Worm (Caenorhabditis elegans) whole organism, L2 larva: ENCODE measurements around the gene ZC132.11.
"Not testable (repeated sequence)": the region's sequence is repeated elsewhere in the genome, so short reads cannot be mapped to it uniquely, and the experiment has no call there.

Experiments used
- C34F6.9 ChIP-seq: fragments of 150-350 bp; optimal IDR thresholded peaks from 2 replicates; lab custom pipeline; 2014; ENCODE audit warnings: missing biosample characterization, missing genetic modification characterization
- F13H6.1 ChIP-seq: sonication (generic microtip); optimal IDR thresholded peaks from 2 replicates; lab custom pipeline; 2016; ENCODE audit warnings: missing genetic modification characterization, missing compliant biosample characterization
- Y55F3AM.14 ChIP-seq: fragments of 200-800 bp; sonication (Bioruptor generic); optimal IDR thresholded peaks from 2 replicates; lab custom pipeline; 2018; ENCODE audit warnings: mild to moderate bottlenecking, missing genetic modification characterization, missing compliant biosample characterization
- ZK546.5 ChIP-seq: sonication (generic microtip); optimal IDR thresholded peaks from 2 replicates; lab custom pipeline; 2017; ENCODE audit warnings: missing biosample characterization, missing genetic modification characterization
- alr-1 ChIP-seq: fragments of 150-350 bp; optimal IDR thresholded peaks from 2 replicates; lab custom pipeline; 2014; ENCODE audit warnings: missing biosample characterization, missing genetic modification characterization
- ama-1 ChIP-seq: fragments of 150-350 bp; optimal IDR thresholded peaks from 2 replicates; lab custom pipeline; 2018; ENCODE audit warnings: inconsistent platforms
- blmp-1 ChIP-seq: sonication (generic microtip); optimal IDR thresholded peaks from 2 replicates; lab custom pipeline; 2017; ENCODE audit warnings: missing genetic modification characterization, mild to moderate bottlenecking, missing compliant biosample characterization, antibody characterized with exemption, moderate library complexity; ENCODE audit not compliant: insufficient read depth
- ceh-82 ChIP-seq: fragments of 150-350 bp; optimal IDR thresholded peaks from 2 replicates; lab custom pipeline; 2014; ENCODE audit warnings: missing biosample characterization, missing genetic modification characterization
- crh-2 ChIP-seq: sonication (generic microtip); optimal IDR thresholded peaks from 2 replicates; lab custom pipeline; 2017; ENCODE audit warnings: missing biosample characterization, missing genetic modification characterization
- dmd-4 ChIP-seq: sonication (generic microtip); optimal IDR thresholded peaks from 2 replicates; lab custom pipeline; 2017; ENCODE audit warnings: missing biosample characterization, missing genetic modification characterization
- egl-27 ChIP-seq: sonication (generic microtip); optimal IDR thresholded peaks from 3 replicates; lab custom pipeline; 2017; ENCODE audit warnings: missing biosample characterization, missing genetic modification reagents, missing genetic modification characterization
- elt-3 ChIP-seq: sonication (generic microtip); optimal IDR thresholded peaks from 2 replicates; lab custom pipeline; 2017; ENCODE audit warnings: missing biosample characterization, missing genetic modification characterization
- gmeb-1 ChIP-seq: fragments of 150-350 bp; optimal IDR thresholded peaks from 2 replicates; lab custom pipeline; 2014; ENCODE audit warnings: missing biosample characterization, missing genetic modification characterization
- lsy-2 ChIP-seq, 2 experiments: fragments of 150-350 bp in 1 of 2; sonication (generic microtip) in 1 of 2; optimal IDR thresholded peaks; 2 replicates each; lab custom pipeline; 2014 to 2017; ENCODE audit warnings: missing biosample characterization in 2 of 2, missing genetic modification characterization in 2 of 2
- mab-5 ChIP-seq: fragments of 150-350 bp; optimal IDR thresholded peaks from 2 replicates; lab custom pipeline; 2014; ENCODE audit warnings: missing biosample characterization, missing genetic modification characterization
- nhr-11 ChIP-seq: fragments of 150-350 bp; optimal IDR thresholded peaks from 2 replicates; lab custom pipeline; 2014; ENCODE audit warnings: missing biosample characterization, missing genetic modification characterization
- nhr-12 ChIP-seq: fragments of 150-350 bp; optimal IDR thresholded peaks from 2 replicates; lab custom pipeline; 2014; ENCODE audit warnings: missing biosample characterization, missing genetic modification characterization
- nhr-129 ChIP-seq: fragments of 150-350 bp; optimal IDR thresholded peaks from 2 replicates; lab custom pipeline; 2014; ENCODE audit warnings: missing biosample characterization, missing genetic modification characterization
- nhr-237 ChIP-seq: fragments of 150-350 bp; optimal IDR thresholded peaks from 2 replicates; lab custom pipeline; 2014; ENCODE audit warnings: missing biosample characterization, missing genetic modification characterization
- nhr-25 ChIP-seq: fragments of 150-350 bp; sonication (generic microtip); optimal IDR thresholded peaks from 3 replicates; lab custom pipeline; 2014; ENCODE audit warnings: missing biosample characterization, missing genetic modification characterization
- nhr-77 ChIP-seq: fragments of 150-350 bp; optimal IDR thresholded peaks from 2 replicates; lab custom pipeline; 2014; ENCODE audit warnings: missing biosample characterization, missing genetic modification characterization
- peb-1 ChIP-seq: fragments of 150-350 bp; optimal IDR thresholded peaks from 2 replicates; lab custom pipeline; 2014; ENCODE audit warnings: missing biosample characterization, missing genetic modification characterization
- sma-3 ChIP-seq: sonication (generic microtip); optimal IDR thresholded peaks from 2 replicates; lab custom pipeline; 2016; ENCODE audit warnings: missing genetic modification reagents, missing genetic modification characterization, missing compliant biosample characterization
- unc-55 ChIP-seq: fragments of 150-350 bp; sonication (generic microtip); optimal IDR thresholded peaks from 3 replicates; lab custom pipeline; 2014; ENCODE audit warnings: missing biosample characterization, missing genetic modification reagents, missing genetic modification characterization
- unc-62 ChIP-seq: fragments of 150-350 bp; optimal IDR thresholded peaks from 2 replicates; lab custom pipeline; 2014; ENCODE audit warnings: missing biosample characterization, missing genetic modification reagents, missing genetic modification characterization
- ztf-11 ChIP-seq: sonication (generic microtip); optimal IDR thresholded peaks from 2 replicates; lab custom pipeline; 2017; ENCODE audit warnings: missing biosample characterization, missing genetic modification characterization
- ztf-4 ChIP-seq: fragments of 150-350 bp; optimal IDR thresholded peaks from 2 replicates; lab custom pipeline; 2014; ENCODE audit warnings: missing biosample characterization, missing genetic modification characterization

ZC132.11 gene

DNA sequence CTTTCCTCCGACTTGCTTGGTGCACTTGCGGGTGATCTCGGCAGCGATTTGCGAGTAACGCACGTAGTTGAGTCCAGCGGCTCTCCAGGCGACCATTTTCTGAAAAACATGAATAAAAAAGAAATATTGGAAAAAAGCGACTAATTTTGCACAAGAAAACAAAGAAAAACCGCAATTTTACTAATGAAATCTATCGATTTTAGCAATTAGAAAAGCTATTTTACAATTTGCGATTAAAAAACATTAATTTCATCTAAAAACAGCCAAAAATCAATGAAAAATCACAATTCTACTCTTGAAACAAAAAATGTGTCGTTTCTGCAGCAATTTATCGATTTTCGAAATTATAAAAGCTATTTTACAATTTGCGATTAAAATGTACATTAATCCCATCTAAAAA lies 47.8 kb upstream of the ZC132.11 start, which contains the start of gene hpo-18:
Gene hpo-18, minus strand, starts transcription at position 101 of the 400 bp plus-strand sequence.
- no peak for TF ChIP-seq unc-55 (GFP tag; lab: Kevin White, UChicago)
- TF ChIP-seq peb-1 (tag; lab: Kevin White, UChicago) = no peak
- no peak for TF ChIP-seq nhr-129 (tag; lab: Kevin White, UChicago)
- no peak for TF ChIP-seq egl-27 (tag; lab: Kevin White, UChicago)

DNA sequence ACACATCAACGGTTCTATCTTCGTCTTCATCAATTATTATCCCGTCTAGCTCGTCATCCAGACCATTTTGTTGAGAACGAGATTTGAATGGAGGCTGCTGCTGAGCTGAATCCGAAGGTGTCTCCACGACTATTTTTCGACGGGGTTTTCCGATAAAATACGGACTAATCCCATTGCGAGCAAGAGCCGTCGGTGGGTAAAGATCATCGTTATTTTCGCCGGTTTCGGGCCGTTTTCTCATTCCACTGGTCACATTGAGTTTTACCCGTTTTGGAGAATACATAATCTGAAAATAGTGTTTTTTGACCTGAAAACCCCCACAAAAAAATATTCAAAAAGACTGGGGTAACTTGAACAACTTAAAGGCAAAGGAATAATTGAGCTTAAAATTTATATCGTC lies 47.2 kb upstream of the ZC132.11 start, which contains the start of gene figl-1:
Gene figl-1, minus strand, starts transcription at position 286 of the 400 bp plus-strand sequence.
- TF ChIP-seq sma-3 (GFP tag; lab: Kevin White, UChicago) = peak; percentile 5
- TF ChIP-seq ztf-4 (tag; lab: Kevin White, UChicago) = no peak

DNA sequence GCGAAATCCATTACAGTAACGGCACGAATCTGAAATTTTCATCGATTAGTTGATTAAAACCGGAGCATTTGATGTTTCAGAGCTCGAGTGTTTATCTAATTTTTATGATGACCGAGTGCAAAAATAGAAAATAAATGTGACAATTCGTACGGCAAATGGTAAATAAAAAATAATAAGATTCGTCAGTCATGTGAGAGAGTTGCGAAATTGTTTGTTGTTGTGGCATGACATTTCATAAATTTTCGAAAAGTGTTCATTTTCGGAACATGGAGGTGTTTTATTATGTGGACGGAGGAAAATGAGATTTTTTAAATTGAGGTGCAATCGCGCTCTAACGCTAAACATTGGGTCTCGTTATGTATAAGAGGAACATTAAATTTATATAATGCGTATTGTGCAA lies 43.3 kb upstream of the ZC132.11 start:
- no peak for TF ChIP-seq Y55F3AM.14
- no peak for TF ChIP-seq lsy-2 (tag; optimal IDR thresholded peaks at IDR 0.05; lab: Kevin White, UChicago)
- no peak for TF ChIP-seq dmd-4 (tag; lab: Kevin White, UChicago)
- TF ChIP-seq, all 48 proteins: peak for 0

DNA sequence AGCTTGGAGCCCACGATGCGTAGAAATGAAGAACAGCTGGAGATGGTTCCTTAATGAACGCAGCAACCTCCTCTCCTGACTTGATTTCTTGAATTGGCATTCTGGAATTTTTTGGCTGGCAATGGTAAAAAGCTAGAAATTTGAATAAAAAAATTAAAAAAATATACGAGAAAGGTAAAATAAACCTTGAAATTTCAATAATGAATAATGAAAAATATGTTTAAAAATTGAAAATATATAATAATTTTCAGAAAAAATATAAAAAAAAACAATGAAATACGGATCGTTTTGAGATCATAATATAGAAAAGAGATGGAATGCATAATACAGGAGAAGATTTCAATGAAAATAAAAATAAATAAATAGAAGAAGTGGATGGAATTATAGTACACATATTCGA lies 42.7 kb upstream of the ZC132.11 start, which contains the start of gene glrx-3:
Gene glrx-3, minus strand, starts transcription at position 101 of the 400 bp plus-strand sequence.
- TF ChIP-seq peb-1 (tag; lab: Kevin White, UChicago) (no peak), Y55F3AM.14 (no peak), unc-55 (GFP tag; lab: Kevin White, UChicago) (no peak), nhr-25 (no peak)

DNA sequence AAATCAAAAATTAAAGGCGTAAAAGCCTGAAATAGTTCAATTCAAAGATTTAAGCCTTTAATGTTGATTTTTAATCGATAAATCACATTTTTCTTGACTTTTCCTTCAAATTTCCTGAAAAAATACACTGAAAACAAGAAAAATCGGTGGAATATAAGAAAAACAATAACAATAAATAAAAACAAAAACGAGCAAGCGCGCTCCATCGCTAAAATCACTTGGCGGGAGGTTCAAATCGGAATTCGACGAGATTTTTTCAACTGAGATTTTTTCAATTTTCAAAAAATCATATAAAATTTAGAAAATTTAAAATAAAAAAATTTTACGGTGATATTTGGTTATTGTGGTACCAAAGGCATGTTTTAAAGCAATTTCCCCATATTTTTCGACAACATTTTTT lies 41.0 kb upstream of the ZC132.11 start:
- TF ChIP-seq gmeb-1 (peak; percentile 71), unc-55 (GFP tag; lab: Kevin White, UChicago) (peak; percentile 15), nhr-77 (tag; lab: Kevin White, UChicago) (no peak), nhr-129 (tag; lab: Kevin White, UChicago) (no peak), C34F6.9 (tag; lab: Kevin White, UChicago) (no peak), F13H6.1 (tag; lab: Kevin White, UChicago) (no peak), ceh-82 (tag; lab: Kevin White, UChicago) (no peak), blmp-1 (tag; lab: Kevin White, UChicago) (no peak)

DNA sequence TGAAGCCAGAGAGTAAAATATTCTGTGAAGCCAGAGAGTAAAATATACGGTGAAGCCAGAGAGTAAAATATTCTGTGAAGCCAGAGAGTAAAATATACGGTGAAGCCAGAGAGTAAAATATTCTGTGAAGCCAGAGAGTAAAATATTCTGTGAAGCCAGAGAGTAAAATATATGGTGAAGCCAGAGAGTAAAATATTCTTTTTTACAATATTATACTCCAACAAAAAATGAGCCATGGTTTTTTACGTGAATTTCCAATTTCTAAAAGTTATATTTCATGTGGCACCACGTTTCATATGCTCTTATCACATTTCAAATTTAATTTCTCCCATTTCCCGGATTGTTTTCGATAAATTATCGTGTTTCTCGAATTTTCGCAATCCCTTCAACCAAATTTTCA lies 38.0 kb upstream of the ZC132.11 start, which contains the start of gene irld-1:
Gene irld-1, plus strand, starts transcription at position 301 of the 400 bp plus-strand sequence.
- not testable (repeated sequence) for TF ChIP-seq ZK546.5, ztf-4, alr-1 (tag; lab: Kevin White, UChicago)

DNA sequence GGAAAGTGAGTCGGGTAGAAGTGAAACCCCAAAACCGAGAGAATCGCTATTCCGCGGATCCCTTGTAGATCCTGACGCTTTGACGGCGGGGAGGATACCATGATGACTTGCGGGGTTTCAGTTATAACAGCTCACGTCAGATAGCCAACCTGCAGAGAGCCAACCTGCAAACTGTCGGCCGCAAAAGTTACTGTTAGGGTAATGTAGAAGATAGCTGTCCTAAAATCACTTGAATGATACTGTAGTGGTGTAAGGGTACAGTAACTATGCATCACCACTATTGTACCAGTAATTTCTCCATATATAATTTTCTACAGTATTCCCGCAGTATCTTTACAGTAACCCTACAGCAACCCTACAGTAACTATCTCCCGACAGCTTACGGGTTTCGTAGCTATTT lies 34.0 kb upstream of the ZC132.11 start, which contains the start of gene oac-12:
Gene oac-12, minus strand, starts transcription at position 101 of the 400 bp plus-strand sequence.
- TF ChIP-seq ama-1 (lab: Kevin White, UChicago) = no peak
- no peak for TF ChIP-seq nhr-12 (tag; lab: Kevin White, UChicago)
- TF ChIP-seq egl-27 (tag; lab: Kevin White, UChicago) = no peak
- TF ChIP-seq sma-3 (GFP tag; lab: Kevin White, UChicago) = no peak
- TF ChIP-seq mab-5 (tag; lab: Kevin White, UChicago) = no peak
- TF ChIP-seq nhr-237 (tag; lab: Kevin White, UChicago) = no peak
- no peak for TF ChIP-seq crh-2 (tag; lab: Kevin White, UChicago)
- TF ChIP-seq ZK546.5 (tag; lab: Kevin White, UChicago) = no peak
- TF ChIP-seq unc-55 (GFP tag; lab: Kevin White, UChicago) = no peak
- no peak for TF ChIP-seq nhr-11 (tag; lab: Kevin White, UChicago)
- no peak for TF ChIP-seq elt-3 (tag; lab: Kevin White, UChicago)
- no peak for TF ChIP-seq alr-1 (tag; lab: Kevin White, UChicago)
- TF ChIP-seq dmd-4 (tag; lab: Kevin White, UChicago) = no peak
- no peak for TF ChIP-seq ztf-11 (tag; lab: Kevin White, UChicago)
- TF ChIP-seq C34F6.9 (tag; lab: Kevin White, UChicago) = no peak
- no peak for TF ChIP-seq unc-62
- TF ChIP-seq, all 48 proteins: peak for 0
